Worm (Caenorhabditis elegans) whole organism, mixed stage, embryonic: ENCODE measurements around the gene srz-75.

Experiments
- M03D4.4 ChIP-seq: sonication (generic microtip); optimal IDR thresholded peaks from 2 replicates; lab custom pipeline; 2017; ENCODE audit warnings: mild to moderate bottlenecking, missing genetic modification characterization, missing compliant biosample characterization
- blmp-1 ChIP-seq: fragments of 150-350 bp; optimal IDR thresholded peaks from 2 replicates; lab custom pipeline; 2014; ENCODE audit warnings: missing biosample characterization, missing genetic modification characterization
- ceh-39 ChIP-seq: fragments of 150-350 bp; optimal IDR thresholded peaks from 2 replicates; lab custom pipeline; 2014; ENCODE audit warnings: missing biosample characterization, missing genetic modification characterization
- ceh-43 ChIP-seq: fragments of 200-800 bp; sonication (Bioruptor generic); optimal IDR thresholded peaks from 2 replicates; lab custom pipeline; 2018; ENCODE audit warnings: mild to moderate bottlenecking, missing genetic modification characterization, moderate library complexity, missing compliant biosample characterization
- ceh-83 ChIP-seq: fragments of 200-800 bp; sonication (Bioruptor generic); optimal IDR thresholded peaks from 2 replicates; lab custom pipeline; 2018; ENCODE audit warnings: mild to moderate bottlenecking, missing genetic modification characterization, missing compliant biosample characterization
- ces-1 ChIP-seq: fragments of 150-350 bp; optimal IDR thresholded peaks from 2 replicates; lab custom pipeline; 2014; ENCODE audit warnings: missing biosample characterization, missing genetic modification reagents, missing genetic modification characterization
- cnd-1 ChIP-seq: fragments of 200-800 bp; sonication (Bioruptor generic); optimal IDR thresholded peaks from 2 replicates; lab custom pipeline; 2018; ENCODE audit warnings: mild to moderate bottlenecking, missing genetic modification characterization, missing compliant biosample characterization
- drap-1 ChIP-seq: fragments of 200-800 bp; sonication (Bioruptor generic); optimal IDR thresholded peaks from 3 replicates; lab custom pipeline; 2018; ENCODE audit warnings: mild to moderate bottlenecking, missing genetic modification characterization, missing compliant biosample characterization
- elt-1 ChIP-seq: sonication (generic microtip); optimal IDR thresholded peaks from 2 replicates; lab custom pipeline; 2017; ENCODE audit warnings: missing genetic modification characterization, mild to moderate bottlenecking, missing compliant biosample characterization, antibody characterized with exemption, moderate library complexity, borderline replicate concordance; ENCODE audit not compliant: insufficient read depth
- elt-3 ChIP-seq: fragments of 150-350 bp; optimal IDR thresholded peaks from 2 replicates; lab custom pipeline; 2014; ENCODE audit warnings: missing biosample characterization, missing genetic modification characterization
- hlh-1 ChIP-seq: fragments of 150-350 bp; optimal IDR thresholded peaks from 2 replicates; lab custom pipeline; 2014; ENCODE audit warnings: missing biosample characterization, missing genetic modification reagents, missing genetic modification characterization
- lin-13 ChIP-seq: fragments of 150-350 bp; optimal IDR thresholded peaks from 2 replicates; lab custom pipeline; 2014; ENCODE audit warnings: missing biosample characterization, missing genetic modification characterization
- lin-32 ChIP-seq: fragments of 200-800 bp; sonication (Bioruptor generic); optimal IDR thresholded peaks from 2 replicates; lab custom pipeline; 2018; ENCODE audit warnings: mild to moderate bottlenecking, missing genetic modification characterization, missing compliant biosample characterization
- mab-5 ChIP-seq: fragments of 150-350 bp; optimal IDR thresholded peaks from 2 replicates; lab custom pipeline; 2014; ENCODE audit warnings: missing biosample characterization, missing genetic modification characterization
- mep-1 ChIP-seq: fragments of 150-350 bp; optimal IDR thresholded peaks from 2 replicates; lab custom pipeline; 2017; ENCODE audit warnings: missing biosample characterization, missing genetic modification reagents, missing genetic modification characterization, inconsistent platforms
- mls-2 ChIP-seq: sonication (generic microtip); optimal IDR thresholded peaks from 2 replicates; lab custom pipeline; 2016; ENCODE audit warnings: mild to moderate bottlenecking, missing genetic modification characterization, moderate library complexity, missing compliant biosample characterization
- nhr-12 ChIP-seq: fragments of 150-350 bp; optimal IDR thresholded peaks from 2 replicates; lab custom pipeline; 2014; ENCODE audit warnings: missing biosample characterization, missing genetic modification characterization
- nhr-2 ChIP-seq: fragments of 150-350 bp; optimal IDR thresholded peaks from 2 replicates; lab custom pipeline; 2014; ENCODE audit warnings: missing biosample characterization, missing genetic modification characterization
- nhr-76 ChIP-seq: sonication (generic microtip); optimal IDR thresholded peaks from 2 replicates; lab custom pipeline; 2017; ENCODE audit warnings: missing biosample characterization, missing genetic modification characterization
- pha-4 ChIP-seq: fragments of 150-350 bp; optimal IDR thresholded peaks from 2 replicates; lab custom pipeline; 2018; ENCODE audit warnings: missing biosample characterization, missing genetic modification reagents, missing genetic modification characterization
- sem-2 ChIP-seq: fragments of 200-800 bp; sonication (Bioruptor generic); optimal IDR thresholded peaks from 2 replicates; lab custom pipeline; 2018; ENCODE audit warnings: mild to moderate bottlenecking, missing genetic modification characterization, missing compliant biosample characterization
- snpc-4 ChIP-seq: fragments of 150-350 bp; optimal IDR thresholded peaks from 2 replicates; lab custom pipeline; 2014; ENCODE audit warnings: missing biosample characterization, missing genetic modification characterization
- sptf-1 ChIP-seq: sonication (generic microtip); optimal IDR thresholded peaks from 2 replicates; lab custom pipeline; 2017; ENCODE audit warnings: mild to moderate bottlenecking, missing genetic modification characterization, moderate library complexity, missing compliant biosample characterization
- tbx-8 ChIP-seq: fragments of 200-800 bp; sonication (Bioruptor generic); optimal IDR thresholded peaks from 2 replicates; lab custom pipeline; 2018; ENCODE audit warnings: mild to moderate bottlenecking, missing genetic modification characterization, moderate library complexity, missing compliant biosample characterization
- unc-120 ChIP-seq: sonication (generic microtip); optimal IDR thresholded peaks from 2 replicates; lab custom pipeline; 2017; ENCODE audit warnings: missing genetic modification characterization, missing compliant biosample characterization; ENCODE audit not compliant: poor library complexity, severe bottlenecking
- unc-39 ChIP-seq: fragments of 150-350 bp; optimal IDR thresholded peaks from 2 replicates; lab custom pipeline; 2014; ENCODE audit warnings: missing biosample characterization, missing genetic modification characterization
- unc-62 ChIP-seq: fragments of 150-350 bp; optimal IDR thresholded peaks from 2 replicates; lab custom pipeline; 2014; ENCODE audit warnings: missing biosample characterization, missing genetic modification reagents, missing genetic modification characterization
- zip-8 ChIP-seq: fragments of 150-350 bp; optimal IDR thresholded peaks from 2 replicates; lab custom pipeline; 2014; ENCODE audit warnings: missing biosample characterization, missing genetic modification characterization
- ztf-11 ChIP-seq: fragments of 150-350 bp; optimal IDR thresholded peaks from 2 replicates; lab custom pipeline; 2014; ENCODE audit warnings: missing biosample characterization, missing genetic modification characterization

The srz-75 gene

ce11 chrIV:16290745-16291144 is at the start of gene srz-75:
TSS of gene srz-75 (minus strand) at chrIV:16290845.
- TF ChIP-seq M03D4.4 (no peak), blmp-1 (no peak), ceh-39 (no peak), lin-32 (GFP tag; lab: Kevin White, UChicago) (no peak), lin-13 (no peak), ces-1 (no peak), elt-3 (tag; lab: Kevin White, UChicago) (no peak), tbx-8 (GFP tag; lab: Kevin White, UChicago) (no peak), elt-1 (tag; lab: Kevin White, UChicago) (no peak), unc-39 (no peak), mls-2 (no peak), zip-8 (tag; lab: Kevin White, UChicago) (no peak), hlh-1 (tag; lab: Kevin White, UChicago) (no peak), ztf-11 (no peak), mab-5 (tag; lab: Kevin White, UChicago) (no peak), ceh-83 (GFP tag; lab: Kevin White, UChicago) (no peak), cnd-1 (no peak)

- TF ChIP-seq elt-3 (tag; lab: Kevin White, UChicago) (no peak), mep-1 (tag; lab: Kevin White, UChicago) (no peak), nhr-2 (tag; lab: Kevin White, UChicago) (no peak), pha-4 (tag; lab: Kevin White, UChicago) (no peak), zip-8 (tag; lab: Kevin White, UChicago) (no peak), ztf-11 (no peak), unc-120 (tag; lab: Kevin White, UChicago) (no peak), unc-39 (no peak)
These were observed 46.1 kb upstream of the srz-75 start, which contains the start of gene C35D6.13 for ce11 chrIV:16336721-16337120. TSS of gene C35D6.13 (plus strand) at chrIV:16337021.

- TF ChIP-seq ceh-43 (GFP tag; lab: Kevin White, UChicago), result no peak
- TF ChIP-seq sem-2 (GFP tag; lab: Kevin White, UChicago), result no peak
- no peak for TF ChIP-seq M03D4.4
- TF ChIP-seq unc-62, result no peak
- no peak for TF ChIP-seq mab-5 (tag; lab: Kevin White, UChicago)
- TF ChIP-seq nhr-2 (tag; lab: Kevin White, UChicago), result no peak
These were observed 44.4 kb upstream of the srz-75 start, which contains the start of gene srz-38 for ce11 chrIV:16335037-16335436. TSS of gene srz-38 (plus strand) at chrIV:16335337.

ce11 chrIV:16333121-16333520 is 42.5 kb upstream of the srz-75 start:
- TF ChIP-seq unc-120 (tag; lab: Kevin White, UChicago) (no peak), cnd-1 (no peak), snpc-4 (tag; lab: Kevin White, UChicago) (no peak), mep-1 (tag; lab: Kevin White, UChicago) (no peak), mls-2 (no peak), ces-1 (no peak), drap-1 (GFP tag; lab: Kevin White, UChicago) (no peak), zip-8 (tag; lab: Kevin White, UChicago) (no peak), blmp-1 (no peak), ceh-43 (GFP tag; lab: Kevin White, UChicago) (no peak), hlh-1 (tag; lab: Kevin White, UChicago) (no peak), ceh-83 (GFP tag; lab: Kevin White, UChicago) (no peak), nhr-12 (tag; lab: Kevin White, UChicago) (no peak)

- TF ChIP-seq unc-120 (tag; lab: Kevin White, UChicago) (no peak), unc-39 (no peak), blmp-1 (no peak), ces-1 (no peak), nhr-2 (tag; lab: Kevin White, UChicago) (no peak), cnd-1 (no peak), tbx-8 (GFP tag; lab: Kevin White, UChicago) (no peak), elt-3 (tag; lab: Kevin White, UChicago) (no peak), drap-1 (GFP tag; lab: Kevin White, UChicago) (no peak), pha-4 (tag; lab: Kevin White, UChicago) (no peak), sptf-1 (tag; lab: Kevin White, UChicago) (no peak), nhr-76 (tag; lab: Kevin White, UChicago) (no peak), mls-2 (no peak), ceh-83 (GFP tag; lab: Kevin White, UChicago) (no peak), snpc-4 (tag; lab: Kevin White, UChicago) (no peak), lin-13 (no peak), M03D4.4 (no peak), elt-1 (tag; lab: Kevin White, UChicago) (no peak), zip-8 (tag; lab: Kevin White, UChicago) (no peak), ztf-11 (no peak)
- TF ChIP-seq, all 35 proteins: peak for 0
These were observed 41.9 kb upstream of the srz-75 start, which contains the start of gene srz-71 for ce11 chrIV:16332585-16332984. TSS of gene srz-71 (plus strand) at chrIV:16332885.
